Fruit fly (Drosophila melanogaster): ENCODE data around the gene RapGAP1.

- TF ChIP-seq EcR (GFP tag; optimal IDR thresholded peaks at IDR 0.05) (no peak), Dll (optimal IDR thresholded peaks at IDR 0.05) (no peak), CG8478 (optimal IDR thresholded peaks at IDR 0.05) (no peak), psq (optimal IDR thresholded peaks at IDR 0.05) (no peak), pan (optimal IDR thresholded peaks at IDR 0.05) (no peak), usp (GFP tag; optimal IDR thresholded peaks at IDR 0.05) (no peak)
Measured at dm6 chr2L:7598260-7598659, 19.5 kb upstream of the RapGAP1 start.

Data from whole organism.